Fruit fly (Drosophila melanogaster): ENCODE data around the gene CG6310.

The CG6310 gene

DNA sequence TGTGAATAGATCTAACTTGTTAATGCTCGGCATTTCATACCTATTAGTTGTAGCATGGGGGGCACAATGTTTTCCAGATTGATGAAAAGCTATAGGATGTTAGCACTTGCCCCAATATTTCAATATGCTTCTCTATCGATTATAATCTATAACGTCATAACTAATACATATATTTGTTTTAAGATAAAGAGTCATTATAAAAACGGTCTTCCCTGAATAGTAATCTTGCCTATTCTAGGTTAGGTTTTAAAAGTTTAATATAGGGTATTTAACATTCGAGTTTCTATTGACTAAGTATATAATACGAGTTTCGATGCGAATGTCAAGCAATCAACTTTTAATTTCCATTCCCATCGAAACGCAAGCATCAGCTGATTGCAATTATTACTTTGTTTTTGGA lies 8.5 kb downstream of the CG6310 start, which contains the start of the genes CG6321 and Blos2 (continued):
- TF ChIP-seq CG15479 (GFP tag; optimal IDR thresholded peaks at IDR 0.05) (no peak), Gug (GFP tag; IDR thresholded peaks at IDR 0.05) (0 out of 4 replicates have a peak, but pooled peaks have one; percentile 37), abd-A (tag; optimal IDR thresholded peaks at IDR 0.05) (no peak), CG4854 (GFP tag; optimal IDR thresholded peaks at IDR 0.05) (peak; percentile 30), CG9727 (GFP tag; optimal IDR thresholded peaks at IDR 0.05) (peak; percentile 64), Sox100B (GFP tag; optimal IDR thresholded peaks at IDR 0.05) (peak; percentile 74), twi (tag; optimal IDR thresholded peaks at IDR 0.05) (peak; percentile 51), pzg (GFP tag; optimal IDR thresholded peaks at IDR 0.05) (peak; percentile 39), HLH3B (GFP tag; IDR thresholded peaks at IDR 0.05) (peak; percentile 68), Sry-β (GFP tag; optimal IDR thresholded peaks at IDR 0.05) (peak; percentile 14), Bteb2 (GFP tag; optimal IDR thresholded peaks at IDR 0.05) (peak; percentile 57), CG2678 (tag; optimal IDR thresholded peaks at IDR 0.05) (peak; percentile 89), esg (GFP tag; conservative IDR thresholded peaks at IDR 0.05) (peak; percentile 30; the same call in 1 of the 2 replicates), pum (GFP tag; optimal IDR thresholded peaks at IDR 0.05) (peak; percentile 42), sens-2 (GFP tag; IDR thresholded peaks at IDR 0.05) (no peak), CG17186 (GFP tag; optimal IDR thresholded peaks at IDR 0.05) (no peak), CG12219 (GFP tag; optimal IDR thresholded peaks at IDR 0.05) (peak; percentile 74), CG7357 (GFP tag; IDR thresholded peaks at IDR 0.05) (peak; percentile 45; the same call in 1 of the 3 replicates), Chrac-16 (GFP tag; optimal IDR thresholded peaks at IDR 0.05) (peak; percentile 55), C15 (GFP tag; IDR thresholded peaks at IDR 0.05) (peak; percentile 59; the same call in 1 of the 3 replicates), slp2 (GFP tag; optimal IDR thresholded peaks at IDR 0.05) (peak; percentile 30), HmgZ (tag; optimal IDR thresholded peaks at IDR 0.05) (peak; percentile 84), CG1529 (GFP tag; optimal IDR thresholded peaks at IDR 0.05) (peak; percentile 59), sc (optimal IDR thresholded peaks at IDR 0.05) (no peak), sc (GFP tag; optimal IDR thresholded peaks at IDR 0.05) (peak; percentile 22), dysf (GFP tag; IDR thresholded peaks at IDR 0.05) (peak; percentile 88), jing (GFP tag; optimal IDR thresholded peaks at IDR 0.05) (peak; percentile 12), CG10267 (tag; optimal IDR thresholded peaks at IDR 0.05) (peak; percentile 81), slou (GFP tag; optimal IDR thresholded peaks at IDR 0.05) (peak; percentile 8), CG12236 (GFP tag; optimal IDR thresholded peaks at IDR 0.05) (peak; percentile 18), nmo (GFP tag; optimal IDR thresholded peaks at IDR 0.05) (peak; percentile 85), CG6854 (GFP tag; optimal IDR thresholded peaks at IDR 0.05) (peak; percentile 80), CG17802 (tag; optimal IDR thresholded peaks at IDR 0.05) (no peak), CG3838 (GFP tag; optimal IDR thresholded peaks at IDR 0.05) (peak; percentile 37), ro (GFP tag; IDR thresholded peaks at IDR 0.05) (no peak), CG2116 (GFP tag; optimal IDR thresholded peaks at IDR 0.05) (peak; percentile 25), CG14014 (GFP tag; IDR thresholded peaks at IDR 0.05) (peak; percentile 51), CG12769 (tag; optimal IDR thresholded peaks at IDR 0.05) (peak; percentile 79), CG3847 (GFP tag; IDR thresholded peaks at IDR 0.05) (peak; percentile 53; the same call in 1 of the 2 replicates), ewg (GFP tag; optimal IDR thresholded peaks at IDR 0.05) (peak; percentile 35), CG5245 (GFP tag; optimal IDR thresholded peaks at IDR 0.05) (peak; percentile 39), yki (optimal IDR thresholded peaks at IDR 0.05) (no peak), danr (GFP tag; IDR thresholded peaks at IDR 0.05) (0 out of 2 replicates have a peak, but pooled peaks have one; percentile 44), knrl (GFP tag; IDR thresholded peaks at IDR 0.05; ENCODE audit: partially characterized antibody) (no peak), CG31441 (GFP tag; IDR thresholded peaks at IDR 0.05) (peak; percentile 84), CG11695 (GFP tag; IDR thresholded peaks at IDR 0.05) (peak; percentile 82), Tbp (GFP tag; optimal IDR thresholded peaks at IDR 0.05) (no peak), TFAM (GFP tag; optimal IDR thresholded peaks at IDR 0.05) (no peak), sima (GFP tag; optimal IDR thresholded peaks at IDR 0.05) (no peak), CG11723 (GFP tag; optimal IDR thresholded peaks at IDR 0.05) (peak; percentile 39), onecut (GFP tag; IDR thresholded peaks at IDR 0.05) (peak; percentile 76), phol (tag; optimal IDR thresholded peaks at IDR 0.05) (peak; percentile 81)
